Worm (Caenorhabditis elegans) whole organism, L2 larva: ENCODE results near the gene F14D7.9.

Experiments used
- F13H6.1 ChIP-seq: sonication (generic microtip); optimal IDR thresholded peaks from 2 replicates; lab custom pipeline; 2016; ENCODE audit warnings: missing genetic modification characterization, missing compliant biosample characterization
- ZK546.5 ChIP-seq: sonication (generic microtip); optimal IDR thresholded peaks from 2 replicates; lab custom pipeline; 2017; ENCODE audit warnings: missing biosample characterization, missing genetic modification characterization
- aly-2 ChIP-seq: fragments of 150-350 bp; optimal IDR thresholded peaks from 2 replicates; lab custom pipeline; 2014; ENCODE audit warnings: missing biosample characterization, missing genetic modification characterization
- elt-3 ChIP-seq: sonication (generic microtip); optimal IDR thresholded peaks from 2 replicates; lab custom pipeline; 2017; ENCODE audit warnings: missing biosample characterization, missing genetic modification characterization
- lin-11 ChIP-seq: fragments of 150-350 bp; sonication (generic microtip); optimal IDR thresholded peaks from 2 replicates; lab custom pipeline; 2014; ENCODE audit warnings: missing biosample characterization, missing genetic modification characterization, inconsistent platforms, mixed read lengths
- mab-5 ChIP-seq: fragments of 150-350 bp; optimal IDR thresholded peaks from 2 replicates; lab custom pipeline; 2014; ENCODE audit warnings: missing biosample characterization, missing genetic modification characterization
- nhr-25 ChIP-seq: fragments of 150-350 bp; sonication (generic microtip); optimal IDR thresholded peaks from 3 replicates; lab custom pipeline; 2014; ENCODE audit warnings: missing biosample characterization, missing genetic modification characterization
- nhr-6 ChIP-seq: fragments of 150-350 bp; optimal IDR thresholded peaks from 2 replicates; lab custom pipeline; 2014; ENCODE audit warnings: missing biosample characterization, missing genetic modification characterization

- TF ChIP-seq elt-3 (tag; lab: Kevin White, UChicago) (no peak), lin-11 (tag; lab: Kevin White, UChicago) (no peak), ZK546.5 (tag; lab: Kevin White, UChicago) (no peak), aly-2 (no peak), F13H6.1 (tag; lab: Kevin White, UChicago) (no peak), mab-5 (tag; lab: Kevin White, UChicago) (no peak), nhr-25 (no peak), nhr-6 (tag; lab: Kevin White, UChicago) (no peak)
Observed at ce11 chrV:14285803-14286202, 8.7 kb upstream of the F14D7.9 start, which contains the start of gene F40G12.11.
